Fruit fly (Drosophila melanogaster) whole organism, embryonic: ENCODE data around the gene Mst98Cb.

Experiments used
- Awh ChIP-seq: fragments of 200-800 bp; sonication (Bioruptor generic); IDR thresholded peaks from 2 replicates; pipeline ENCODE4, ENCODE4 v1.3.6; 2022; ENCODE audit warnings: missing biosample characterization, missing genetic modification characterization
- CG10147 ChIP-seq: fragments of 200-800 bp; sonication (Bioruptor generic); optimal IDR thresholded peaks from 2 replicates; lab custom pipeline; 2019; ENCODE audit warnings: missing biosample characterization, mild to moderate bottlenecking, missing genetic modification characterization, moderate library complexity
- CG10366 ChIP-seq: fragments of 200-800 bp; sonication (Bioruptor generic); IDR thresholded peaks from 2 replicates; pipeline ENCODE4 v1.3.6; 2022; ENCODE audit warnings: missing biosample characterization, missing genetic modification characterization
- CG10462 ChIP-seq: fragments of 200-800 bp; sonication (Bioruptor generic); optimal IDR thresholded peaks from 2 replicates; lab custom pipeline; 2016; ENCODE audit warnings: missing biosample characterization, missing genetic modification characterization
- CG11456 ChIP-seq: fragments of 200-800 bp; sonication (Bioruptor generic); IDR thresholded peaks from 3 replicates; pipeline ENCODE4 v1.3.6; 2022; ENCODE audit warnings: missing biosample characterization, missing genetic modification characterization
- CG12236 ChIP-seq: fragments of 200-800 bp; sonication (Bioruptor generic); optimal IDR thresholded peaks from 2 replicates; lab custom pipeline; 2016; ENCODE audit warnings: missing biosample characterization, missing genetic modification characterization
- CG13424 ChIP-seq: fragments of 200-800 bp; sonication (Bioruptor generic); optimal IDR thresholded peaks from 2 replicates; lab custom pipeline; 2019; ENCODE audit warnings: missing biosample characterization, mild to moderate bottlenecking, missing genetic modification characterization, moderate library complexity
- CG14667 ChIP-seq: fragments of 200-800 bp; sonication (Bioruptor generic); IDR thresholded peaks from 2 replicates; pipeline ENCODE4 v1.3.6; 2022; ENCODE audit warnings: missing biosample characterization, missing genetic modification characterization
- CG14965 ChIP-seq: fragments of 200-800 bp; sonication (Bioruptor generic); optimal IDR thresholded peaks from 2 replicates; lab custom pipeline; 2016; ENCODE audit warnings: missing biosample characterization, missing genetic modification characterization, borderline replicate concordance
- CG17385 ChIP-seq: fragments of 200-800 bp; sonication (Bioruptor generic); optimal IDR thresholded peaks from 3 replicates; lab custom pipeline; 2018; ENCODE audit warnings: missing biosample characterization, mild to moderate bottlenecking, missing genetic modification characterization
- CG18262 ChIP-seq: fragments of 200-800 bp; optimal IDR thresholded peaks from 3 replicates; lab custom pipeline; 2019; ENCODE audit warnings: missing biosample characterization, mild to moderate bottlenecking, missing genetic modification characterization, moderate library complexity
- CG1832 ChIP-seq: fragments of 200-800 bp; sonication (Bioruptor generic); optimal IDR thresholded peaks from 2 replicates; lab custom pipeline; 2017; ENCODE audit warnings: missing biosample characterization, mild to moderate bottlenecking, missing genetic modification characterization, inconsistent platforms
- CG18599 ChIP-seq: fragments of 200-800 bp; sonication (Bioruptor generic); optimal IDR thresholded peaks from 3 replicates; lab custom pipeline; 2017; ENCODE audit warnings: missing biosample characterization, missing genetic modification characterization, mild to moderate bottlenecking, moderate library complexity, missing genetic modification reagents
- CG32767 ChIP-seq: fragments of 200-800 bp; sonication (Bioruptor generic); IDR thresholded peaks from 2 replicates; pipeline ENCODE4 v1.3.6; 2022; ENCODE audit warnings: missing biosample characterization, missing genetic modification characterization
- CG42726 ChIP-seq: fragments of 200-800 bp; sonication (Bioruptor generic); IDR thresholded peaks from 2 replicates; pipeline ENCODE4 v1.3.6; 2022; ENCODE audit warnings: missing biosample characterization, missing genetic modification characterization; ENCODE audit not compliant: partially characterized antibody
- CG4404 ChIP-seq: fragments of 200-800 bp; sonication (Bioruptor generic); IDR thresholded peaks from 2 replicates; pipeline ENCODE4 v1.3.6; 2022; ENCODE audit warnings: missing biosample characterization, missing genetic modification characterization
- CG4707 ChIP-seq: fragments of 200-800 bp; sonication (Bioruptor generic); optimal IDR thresholded peaks from 2 replicates; lab custom pipeline; 2018; ENCODE audit warnings: missing biosample characterization, mild to moderate bottlenecking, missing genetic modification characterization, moderate library complexity
- CG4730 ChIP-seq: fragments of 200-800 bp; sonication (Bioruptor generic); IDR thresholded peaks from 2 replicates; pipeline ENCODE4 v1.3.6; 2022; ENCODE audit warnings: missing biosample characterization, missing genetic modification characterization
- CG6272 ChIP-seq: fragments of 200-800 bp; sonication (Bioruptor generic); IDR thresholded peaks from 2 replicates; pipeline ENCODE4 v1.3.6; 2022; ENCODE audit warnings: missing biosample characterization, missing genetic modification characterization
- CG7839 ChIP-seq: fragments of 200-800 bp; sonication (Bioruptor generic); optimal IDR thresholded peaks from 3 replicates; lab custom pipeline; 2018; ENCODE audit warnings: missing biosample characterization, mild to moderate bottlenecking, missing genetic modification characterization, moderate library complexity
- CG9215 ChIP-seq: fragments of 200-800 bp; sonication (Bioruptor generic); IDR thresholded peaks from 2 replicates; pipeline ENCODE4 v1.3.6; 2022; ENCODE audit warnings: missing biosample characterization, missing genetic modification characterization
- D19B ChIP-seq: fragments of 200-800 bp; sonication (Bioruptor generic); optimal IDR thresholded peaks from 2 replicates; lab custom pipeline; 2017; ENCODE audit warnings: missing biosample characterization, mild to moderate bottlenecking, missing genetic modification characterization
- Doc3 ChIP-seq: fragments of 200-800 bp; sonication (Bioruptor generic); IDR thresholded peaks from 3 replicates; pipeline ENCODE4 v1.3.6; 2022; ENCODE audit warnings: missing biosample characterization, missing genetic modification characterization; ENCODE audit not compliant: partially characterized antibody
- Lpt ChIP-seq: fragments of >200 bp; optimal IDR thresholded peaks from 2 replicates; lab custom pipeline; 2018; ENCODE audit warnings: missing biosample characterization, missing genetic modification characterization
- MTF-1 ChIP-seq: fragments of 200-800 bp; sonication (Bioruptor generic); optimal IDR thresholded peaks from 2 replicates; lab custom pipeline; 2018; ENCODE audit warnings: missing biosample characterization, mild to moderate bottlenecking, missing genetic modification characterization, borderline replicate concordance
- Mes4 ChIP-seq: fragments of 200-800 bp; sonication (Bioruptor generic); optimal IDR thresholded peaks from 2 replicates; lab custom pipeline; 2016; ENCODE audit warnings: missing biosample characterization, missing genetic modification characterization
- PHDP ChIP-seq: fragments of 200-800 bp; sonication (Bioruptor generic); optimal IDR thresholded peaks from 3 replicates; lab custom pipeline; 2018; ENCODE audit warnings: missing biosample characterization, mild to moderate bottlenecking, missing genetic modification characterization, moderate library complexity
- Spps ChIP-seq: fragments of 200-800 bp; sonication (Bioruptor generic); optimal IDR thresholded peaks from 2 replicates; lab custom pipeline; 2018; ENCODE audit warnings: missing biosample characterization, mild to moderate bottlenecking, missing genetic modification characterization
- btn ChIP-seq: fragments of 200-800 bp; sonication (Bioruptor generic); optimal IDR thresholded peaks from 2 replicates; lab custom pipeline; 2016; ENCODE audit warnings: missing biosample characterization, missing genetic modification characterization
- ci ChIP-seq: fragments of 200-800 bp; sonication (Bioruptor generic); IDR thresholded peaks from 3 replicates; pipeline ENCODE4 v1.3.6; 2022; ENCODE audit warnings: missing biosample characterization, missing genetic modification characterization
- crp ChIP-seq, 2 experiments: fragments of 200-800 bp; sonication (Bioruptor generic); optimal IDR thresholded peaks; 2 replicates in 1 of 2; 3 replicates in 1 of 2; lab custom pipeline; 2017; ENCODE audit warnings: missing biosample characterization in 2 of 2, missing genetic modification characterization in 2 of 2, mild to moderate bottlenecking in 1 of 2, moderate library complexity in 1 of 2
- dati ChIP-seq: fragments of 200-800 bp; sonication (Bioruptor generic); IDR thresholded peaks from 2 replicates; pipeline ENCODE4 v1.3.6; 2022; ENCODE audit warnings: missing biosample characterization, missing genetic modification characterization
- gem ChIP-seq: fragments of 200-800 bp; sonication (Bioruptor generic); optimal IDR thresholded peaks from 2 replicates; lab custom pipeline; 2019; ENCODE audit warnings: missing biosample characterization, mild to moderate bottlenecking, missing genetic modification characterization, moderate library complexity
- grn ChIP-seq: fragments of 200-800 bp; sonication (Bioruptor generic); optimal IDR thresholded peaks from 3 replicates; lab custom pipeline; 2017; ENCODE audit warnings: missing biosample characterization, missing genetic modification characterization
- gro ChIP-seq: fragments of 200-800 bp; sonication (Bioruptor generic); optimal IDR thresholded peaks from 2 replicates; lab custom pipeline; 2016; ENCODE audit warnings: missing biosample characterization, missing genetic modification characterization
- gsb-n ChIP-seq: fragments of 200-800 bp; sonication (Bioruptor generic); optimal IDR thresholded peaks from 3 replicates; lab custom pipeline; 2018; ENCODE audit warnings: missing biosample characterization, mild to moderate bottlenecking, missing genetic modification characterization
- ham ChIP-seq: fragments of 200-800 bp; sonication (Bioruptor generic); IDR thresholded peaks from 2 replicates; pipeline ENCODE4 v1.3.6; 2022; ENCODE audit warnings: missing biosample characterization, missing genetic modification characterization
- hkb ChIP-seq, 2 experiments: fragments of 200-800 bp in 1 of 2; fragments of >200 bp in 1 of 2; sonication (Bioruptor generic) in 1 of 2; IDR thresholded peaks in 1 of 2; optimal IDR thresholded peaks in 1 of 2; 2 replicates each; pipeline versions ENCODE4 v1.3.6 to Lab custom; 2017 to 2022; ENCODE audit warnings: missing biosample characterization in 1 of 2, missing genetic modification characterization in 1 of 2
- nerfin-1 ChIP-seq: fragments of 200-800 bp; sonication (Bioruptor generic); optimal IDR thresholded peaks from 3 replicates; lab custom pipeline; 2019; ENCODE audit warnings: missing biosample characterization, mild to moderate bottlenecking, missing genetic modification characterization, moderate library complexity
- pan ChIP-seq, 4 experiments: fragments of >200 bp in 3 of 4; fragments of 200-800 bp in 1 of 4; sonication (Bioruptor generic) in 1 of 4; optimal IDR thresholded peaks in 3 of 4; IDR thresholded peaks in 1 of 4; 2 replicates each; pipeline versions ENCODE4 v1.3.6 to Lab custom; 2017 to 2022; ENCODE audit warnings: missing biosample characterization in 2 of 4, missing genetic modification characterization in 2 of 4, mixed read lengths in 1 of 4
- pita ChIP-seq: fragments of 200-800 bp; sonication (Bioruptor generic); optimal IDR thresholded peaks from 2 replicates; lab custom pipeline; 2017; ENCODE audit warnings: missing biosample characterization, mild to moderate bottlenecking, missing genetic modification characterization
- run ChIP-seq: fragments of 200-800 bp; sonication (Bioruptor generic); optimal IDR thresholded peaks from 3 replicates; lab custom pipeline; 2018; ENCODE audit warnings: missing biosample characterization, mild to moderate bottlenecking, missing genetic modification characterization
- salm ChIP-seq: fragments of 200-800 bp; sonication (Bioruptor generic); optimal IDR thresholded peaks from 2 replicates; lab custom pipeline; 2018; ENCODE audit warnings: missing biosample characterization, mild to moderate bottlenecking, missing genetic modification characterization
- sima ChIP-seq: fragments of 200-800 bp; sonication (Bioruptor generic); optimal IDR thresholded peaks from 2 replicates; lab custom pipeline; 2016; ENCODE audit warnings: missing biosample characterization, missing genetic modification characterization
- sisA ChIP-seq: fragments of 200-800 bp; sonication (Bioruptor generic); IDR thresholded peaks from 2 replicates; pipeline ENCODE4 v1.3.6; 2022; ENCODE audit warnings: missing biosample characterization, missing genetic modification characterization
- slbo ChIP-seq: fragments of 200-800 bp; sonication (Bioruptor generic); IDR thresholded peaks from 2 replicates; pipeline ENCODE4 v1.3.6; 2022; ENCODE audit warnings: missing biosample characterization, missing genetic modification characterization
- sr ChIP-seq: fragments of 200-800 bp; sonication (Bioruptor generic); IDR thresholded peaks from 3 replicates; pipeline ENCODE4 v1.3.6; 2022; ENCODE audit warnings: missing biosample characterization, missing genetic modification characterization
- trh ChIP-seq: fragments of 200-800 bp; sonication (Bioruptor generic); optimal IDR thresholded peaks from 2 replicates; lab custom pipeline; 2016; ENCODE audit warnings: missing biosample characterization, missing genetic modification characterization

The Mst98Cb gene

DNA sequence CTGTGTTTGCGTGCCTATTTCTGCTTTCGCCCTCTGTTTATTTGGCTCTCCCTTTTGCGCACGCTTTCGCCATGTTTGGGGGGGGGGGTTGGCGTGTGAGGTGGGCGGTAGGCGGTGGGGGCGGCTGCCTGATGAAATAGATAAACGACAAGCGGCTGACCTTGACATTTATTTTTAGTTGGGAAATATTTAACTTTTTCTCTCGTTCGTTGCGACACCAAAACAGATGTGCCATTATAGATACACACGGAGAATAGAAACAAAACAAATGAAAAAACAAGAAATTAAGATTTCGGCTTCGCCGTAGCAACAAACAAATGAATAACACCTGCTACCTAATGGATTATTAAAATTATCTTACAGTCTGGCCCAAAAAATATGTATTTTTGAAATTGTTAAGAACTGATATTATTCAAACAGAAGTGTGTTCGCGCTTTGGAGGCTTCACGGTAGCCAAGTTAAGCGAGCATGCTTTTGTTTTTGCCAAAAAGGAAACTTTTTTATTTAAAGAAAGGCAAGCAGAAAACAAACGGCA lies 39.6 kb downstream of the Mst98Cb start (continued):
- no peak for TF ChIP-seq nerfin-1
- TF ChIP-seq sima (GFP tag; lab: Kevin White, UChicago): peak; percentile 13
- 0 out of 3 replicates have a peak, but pooled peaks have one; percentile 40 for TF ChIP-seq CG11456
- no peak for TF ChIP-seq CG10462 (GFP tag; lab: Kevin White, UChicago)
- no peak for TF ChIP-seq CG1832 (GFP tag; lab: Kevin White, UChicago)
- peak; percentile 20; the same call in 1 of the 2 replicates for TF ChIP-seq Awh (GFP tag; lab: Robert Waterston, UW)
- peak; percentile 63 for TF ChIP-seq CG10147
- TF ChIP-seq gsb-n (tag; lab: Kevin White, UChicago): no peak
- peak; percentile 67 for TF ChIP-seq CG13424
- 0 out of 2 replicates have a peak, but pooled peaks have one; percentile 20 for TF ChIP-seq CG6272 (GFP tag; lab: Robert Waterston, UW)
- TF ChIP-seq gem (tag; lab: Kevin White, UChicago): peak; percentile 80
- no peak for TF ChIP-seq MTF-1 (GFP tag; lab: Kevin White, UChicago)
- no peak for TF ChIP-seq Lpt (GFP tag; lab: Kevin White, UChicago)
- peak; percentile 60 for TF ChIP-seq gro
- TF ChIP-seq Mes4: no peak
- no peak for TF ChIP-seq hkb (optimal IDR thresholded peaks at IDR 0.05; lab: Kevin White, UChicago)
- peak; percentile 77 for TF ChIP-seq hkb (GFP tag; IDR thresholded peaks at IDR 0.05; lab: Robert Waterston, UW)
- TF ChIP-seq ci (GFP tag; lab: Robert Waterston, UW): no peak
- TF ChIP-seq CG32767 (GFP tag; lab: Robert Waterston, UW): peak; percentile 73; the same call in 1 of the 2 replicates
- peak; percentile 59 for TF ChIP-seq CG17385 (GFP tag; lab: Kevin White, UChicago)
- TF ChIP-seq CG14667 (GFP tag; lab: Robert Waterston, UW): peak; percentile 21; the same call in 1 of the 2 replicates
- TF ChIP-seq run (tag; lab: Kevin White, UChicago): no peak
- TF ChIP-seq btn (GFP tag; lab: Kevin White, UChicago): no peak
- peak; percentile 61 for TF ChIP-seq sisA
- TF ChIP-seq CG4707 (GFP tag; lab: Kevin White, UChicago): no peak
- 0 out of 2 replicates have a peak, but pooled peaks have one; percentile 15 for TF ChIP-seq CG42726
- TF ChIP-seq Spps (tag; lab: Kevin White, UChicago): peak; percentile 0
- TF ChIP-seq CG4404: peak; percentile 36; the same call in 1 of the 2 replicates
- no peak for TF ChIP-seq CG12236 (GFP tag; lab: Kevin White, UChicago)
- TF ChIP-seq ham (GFP tag; lab: Robert Waterston, UW): no peak
- TF ChIP-seq D19B (GFP tag; lab: Kevin White, UChicago): peak; percentile 50
- peak; percentile 65 for TF ChIP-seq CG10366 (GFP tag; lab: Robert Waterston, UW)
- TF ChIP-seq slbo (GFP tag; lab: Robert Waterston, UW): peak; percentile 82
- TF ChIP-seq sr: peak; percentile 96
- peak; percentile 75 for TF ChIP-seq CG7839 (tag; lab: Kevin White, UChicago)
- no peak for TF ChIP-seq Doc3 (GFP tag; lab: Robert Waterston, UW)
- peak; percentile 65 for TF ChIP-seq CG9215 (GFP tag; lab: Robert Waterston, UW)
- no peak for TF ChIP-seq trh
- no peak for TF ChIP-seq pita (GFP tag; lab: Kevin White, UChicago)
- TF ChIP-seq CG14965 (GFP tag; lab: Kevin White, UChicago): no peak
- peak; percentile 43 for TF ChIP-seq CG18262 (tag; lab: Kevin White, UChicago)
- TF ChIP-seq dati: no peak
- TF ChIP-seq pan (optimal IDR thresholded peaks at IDR 0.05; lab: Kevin White, UChicago): no peak
- peak in 1 of 2 experiments; percentile 74 for TF ChIP-seq pan (GFP tag; optimal IDR thresholded peaks at IDR 0.05 in 1 of 2, IDR thresholded peaks at IDR 0.05 in 1 of 2)
- TF ChIP-seq PHDP (tag; lab: Kevin White, UChicago): peak; percentile 60
- no peak for TF ChIP-seq salm (tag; lab: Kevin White, UChicago)
- peak in 1 of 2 experiments; percentile 32 for TF ChIP-seq crp (GFP tag; optimal IDR thresholded peaks at IDR 0.05; lab: Kevin White, UChicago)
- peak; percentile 64; the same call in 1 of the 2 replicates for TF ChIP-seq CG4730
- peak; percentile 30 for TF ChIP-seq grn (GFP tag; lab: Kevin White, UChicago)
- peak; percentile 80 for TF ChIP-seq CG18599 (GFP tag; lab: Kevin White, UChicago)
